Worm (Caenorhabditis elegans): ENCODE measurements around the gene Y43F8B.11.

Gene Y43F8B.11

ce11 chrV:19512260-19512947 is 41.9 kb downstream of the Y43F8B.11 start, which contains the start of gene Y43F8B.19:
Gene Y43F8B.19 (minus strand): TSS chrV:19512310.
- TF ChIP-seq gei-8 (GFP tag; optimal IDR thresholded peaks at IDR 0.05) (no peak), snpc-1.2 (GFP tag; IDR thresholded peaks at IDR 0.05) (no peak), dmd-8 (GFP tag; IDR thresholded peaks at IDR 0.05) (no peak), hmg-1.1 (GFP tag; IDR thresholded peaks at IDR 0.05) (no peak), hlh-30 (tag; optimal IDR thresholded peaks at IDR 0.05; ENCODE audit: insufficient read depth) (no peak), unc-130 (GFP tag; optimal IDR thresholded peaks at IDR 0.05) (no peak), zfp-2 (tag; optimal IDR thresholded peaks at IDR 0.05) (no peak), nhr-11 (tag; optimal IDR thresholded peaks at IDR 0.05) (no peak), mdl-1 (tag; optimal IDR thresholded peaks at IDR 0.05) (no peak)

- no peak for TF ChIP-seq ces-1 (GFP tag; optimal IDR thresholded peaks at IDR 0.05)
- no peak for TF ChIP-seq aly-2 (tag; optimal IDR thresholded peaks at IDR 0.05)
- TF ChIP-seq daf-8 (GFP tag; IDR thresholded peaks at IDR 0.05) = no peak
- TF ChIP-seq zfp-2 (tag; optimal IDR thresholded peaks at IDR 0.05) = no peak
- TF ChIP-seq ZK546.5 (tag; optimal IDR thresholded peaks at IDR 0.05) = no peak
Measured at ce11 chrV:19513552-19513951, 43.1 kb downstream of the Y43F8B.11 start, which contains the start of gene phy-4. Gene phy-4 (minus strand): TSS chrV:19513652.

- TF ChIP-seq set-16 (GFP tag; IDR thresholded peaks at IDR 0.05) = peak; percentile 64
Measured at ce11 chrV:19517611-19518360, 47.3 kb downstream of the Y43F8B.11 start.

- TF ChIP-seq R02D3.7 (tag; optimal IDR thresholded peaks at IDR 0.05) = no peak
- TF ChIP-seq Y105C5A.15 (GFP tag; IDR thresholded peaks at IDR 0.05) = no peak
- no peak for TF ChIP-seq nhr-11 (tag; optimal IDR thresholded peaks at IDR 0.05)
- TF ChIP-seq fos-1 (tag; optimal IDR thresholded peaks at IDR 0.05) = no peak
- TF ChIP-seq ceh-28 (tag; optimal IDR thresholded peaks at IDR 0.05) = peak; percentile 83
- peak; percentile 71 for TF ChIP-seq pqm-1 (tag; optimal IDR thresholded peaks at IDR 0.05)
- TF ChIP-seq nhr-28 (tag; optimal IDR thresholded peaks at IDR 0.05) = peak; percentile 61
- peak; percentile 27 for TF ChIP-seq mxl-3 (GFP tag; optimal IDR thresholded peaks at IDR 0.05)
- TF ChIP-seq php-3 (GFP tag; IDR thresholded peaks at IDR 0.05) = no peak
Measured at ce11 chrV:19518468-19519168, 48.1 kb downstream of the Y43F8B.11 start.

ce11 chrV:19519511-19519934 is 49.0 kb downstream of the Y43F8B.11 start:
- TF ChIP-seq nhr-48 (tag; optimal IDR thresholded peaks at IDR 0.05) = peak; percentile 21
- peak; percentile 62; the same call in 1 of the 2 replicates for TF ChIP-seq ZK337.2 (GFP tag; IDR thresholded peaks at IDR 0.05)
- no peak for TF ChIP-seq ceh-44 (GFP tag; IDR thresholded peaks at IDR 0.05)
- peak; percentile 8 for TF ChIP-seq rbr-2 (tag; optimal IDR thresholded peaks at IDR 0.05)
- TF ChIP-seq sdz-12 (GFP tag; optimal IDR thresholded peaks at IDR 0.05) = no peak
- no peak for TF ChIP-seq skn-1 (tag; optimal IDR thresholded peaks at IDR 0.05)
- no peak for TF ChIP-seq R02D3.7 (tag; optimal IDR thresholded peaks at IDR 0.05)
- no peak for TF ChIP-seq nhr-77 (tag; optimal IDR thresholded peaks at IDR 0.05)
- peak; percentile 84 for TF ChIP-seq egl-43 (GFP tag; IDR thresholded peaks at IDR 0.05)
- no peak for TF ChIP-seq mdl-1 (tag; optimal IDR thresholded peaks at IDR 0.05)
- TF ChIP-seq D1046.2 (GFP tag; IDR thresholded peaks at IDR 0.05) = peak; percentile 82
- TF ChIP-seq F10B5.3 (tag; optimal IDR thresholded peaks at IDR 0.05) = no peak
- peak; percentile 71; the same call in 1 of the 2 replicates for TF ChIP-seq mxl-2 (GFP tag; conservative IDR thresholded peaks at IDR 0.05)
- peak; percentile 66 for TF ChIP-seq Y5F2A.4 (GFP tag; optimal IDR thresholded peaks at IDR 0.05)
- no peak for TF ChIP-seq mep-1 (tag; optimal IDR thresholded peaks at IDR 0.05)
- TF ChIP-seq dmd-6 (GFP tag; IDR thresholded peaks at IDR 0.05) = 0 out of 2 replicates have a peak, but pooled peaks have one; percentile 29
- TF ChIP-seq gei-8 (GFP tag; optimal IDR thresholded peaks at IDR 0.05) = no peak
- 0 out of 2 replicates have a peak, but pooled peaks have one; percentile 12 for TF ChIP-seq nhr-42 (GFP tag; IDR thresholded peaks at IDR 0.05)
- peak; percentile 33 for TF ChIP-seq spr-3 (GFP tag; optimal IDR thresholded peaks at IDR 0.05)
- TF ChIP-seq nhr-41 (GFP tag; IDR thresholded peaks at IDR 0.05) = peak; percentile 52; the same call in 1 of the 2 replicates
- no peak for TF ChIP-seq ztf-7 (tag; optimal IDR thresholded peaks at IDR 0.05)
- peak in 1 of 2 experiments; percentile 72 for TF ChIP-seq lsy-2 (tag; optimal IDR thresholded peaks at IDR 0.05)

Data from whole organism, L4 larva.